Worm (Caenorhabditis elegans) whole organism, late embryonic: Measurements from ENCODE around the gene E02H4.7.

Experiments used
- C08G9.2 ChIP-seq: sonication (generic microtip); optimal IDR thresholded peaks from 2 replicates; lab custom pipeline; 2016; ENCODE audit warnings: mild to moderate bottlenecking, missing genetic modification characterization, moderate library complexity, missing compliant biosample characterization
- C38D4.7 ChIP-seq: fragments of 200-800 bp; sonication (Bioruptor generic); optimal IDR thresholded peaks from 2 replicates; lab custom pipeline; 2018; ENCODE audit warnings: mild to moderate bottlenecking, missing genetic modification characterization, moderate library complexity, missing compliant biosample characterization
- F13H6.1 ChIP-seq: sonication (generic microtip); optimal IDR thresholded peaks from 2 replicates; lab custom pipeline; 2016; ENCODE audit warnings: missing genetic modification characterization, missing compliant biosample characterization
- K02D7.2 ChIP-seq: sonication (generic microtip); optimal IDR thresholded peaks from 2 replicates; lab custom pipeline; 2017; ENCODE audit warnings: mild to moderate bottlenecking, missing genetic modification characterization, missing compliant biosample characterization
- Y22D7AL.16 ChIP-seq: sonication (generic microtip); optimal IDR thresholded peaks from 2 replicates; lab custom pipeline; 2016; ENCODE audit warnings: missing genetic modification characterization, missing compliant biosample characterization
- ceh-18 ChIP-seq: sonication (generic microtip); optimal IDR thresholded peaks from 2 replicates; lab custom pipeline; 2016; ENCODE audit warnings: missing genetic modification characterization, missing compliant biosample characterization
- ceh-2 ChIP-seq: sonication (generic microtip); optimal IDR thresholded peaks from 2 replicates; lab custom pipeline; 2016; ENCODE audit warnings: missing genotype, missing genetic modification characterization, missing compliant biosample characterization
- ceh-22 ChIP-seq: sonication (generic microtip); optimal IDR thresholded peaks from 2 replicates; lab custom pipeline; 2017; ENCODE audit warnings: missing biosample characterization, missing genetic modification characterization
- ceh-24 ChIP-seq: sonication (generic microtip); optimal IDR thresholded peaks from 2 replicates; lab custom pipeline; 2016; ENCODE audit warnings: mild to moderate bottlenecking, missing genetic modification characterization, missing compliant biosample characterization
- ceh-31 ChIP-seq: sonication (generic microtip); optimal IDR thresholded peaks from 2 replicates; lab custom pipeline; 2016; ENCODE audit warnings: missing genetic modification characterization, missing compliant biosample characterization
- ceh-34 ChIP-seq: sonication (generic microtip); optimal IDR thresholded peaks from 2 replicates; lab custom pipeline; 2016; ENCODE audit warnings: mild to moderate bottlenecking, missing genetic modification characterization, missing compliant biosample characterization
- ceh-48 ChIP-seq: sonication (generic microtip); optimal IDR thresholded peaks from 2 replicates; lab custom pipeline; 2016; ENCODE audit warnings: missing genetic modification characterization, inconsistent platforms, missing compliant biosample characterization
- ets-4 ChIP-seq: sonication (generic microtip); optimal IDR thresholded peaks from 2 replicates; lab custom pipeline; 2016; ENCODE audit warnings: missing genetic modification characterization, missing compliant biosample characterization
- eyg-1 ChIP-seq: sonication (generic microtip); optimal IDR thresholded peaks from 2 replicates; lab custom pipeline; 2016; ENCODE audit warnings: missing genotype, missing genetic modification characterization, missing compliant biosample characterization
- fax-1 ChIP-seq: sonication (generic microtip); optimal IDR thresholded peaks from 2 replicates; lab custom pipeline; 2016; ENCODE audit warnings: missing genotype, missing genetic modification characterization, missing compliant biosample characterization
- fkh-10 ChIP-seq: fragments of 150-350 bp; optimal IDR thresholded peaks from 2 replicates; lab custom pipeline; 2014; ENCODE audit warnings: missing biosample characterization, missing genetic modification reagents, missing genetic modification characterization
- fkh-6 ChIP-seq: sonication (generic microtip); optimal IDR thresholded peaks from 2 replicates; lab custom pipeline; 2016; ENCODE audit warnings: missing genetic modification characterization, missing compliant biosample characterization
- hlh-6 ChIP-seq: sonication (generic microtip); optimal IDR thresholded peaks from 2 replicates; lab custom pipeline; 2016; ENCODE audit warnings: missing genotype, missing genetic modification characterization, missing compliant biosample characterization
- lim-6 ChIP-seq: sonication (generic microtip); optimal IDR thresholded peaks from 2 replicates; lab custom pipeline; 2016; ENCODE audit warnings: missing genetic modification characterization, missing compliant biosample characterization
- madf-2 ChIP-seq: sonication (generic microtip); optimal IDR thresholded peaks from 2 replicates; lab custom pipeline; 2017; ENCODE audit warnings: missing genetic modification characterization, missing compliant biosample characterization
- mec-3 ChIP-seq: sonication (generic microtip); optimal IDR thresholded peaks from 2 replicates; lab custom pipeline; 2016; ENCODE audit warnings: borderline replicate concordance, missing genetic modification characterization, missing compliant biosample characterization
- nfya-1 ChIP-seq: sonication (generic microtip); optimal IDR thresholded peaks from 2 replicates; lab custom pipeline; 2017; ENCODE audit warnings: missing genetic modification characterization, mild to moderate bottlenecking, missing compliant biosample characterization, antibody characterized with exemption, moderate library complexity
- nhr-11 ChIP-seq: fragments of 150-350 bp; optimal IDR thresholded peaks from 2 replicates; lab custom pipeline; 2014; ENCODE audit warnings: missing biosample characterization, missing genetic modification characterization
- odd-2 ChIP-seq: sonication (generic microtip); optimal IDR thresholded peaks from 2 replicates; lab custom pipeline; 2017; ENCODE audit warnings: antibody characterized with exemption, mild to moderate bottlenecking, missing genetic modification characterization, missing compliant biosample characterization
- pag-3 ChIP-seq: sonication (generic microtip); optimal IDR thresholded peaks from 2 replicates; lab custom pipeline; 2016; ENCODE audit warnings: missing compliant biosample characterization, missing genetic modification characterization, borderline replicate concordance
- pat-9 ChIP-seq: fragments of 200-800 bp; sonication (Bioruptor generic); optimal IDR thresholded peaks from 2 replicates; lab custom pipeline; 2018; ENCODE audit warnings: mild to moderate bottlenecking, missing genetic modification characterization, moderate library complexity, missing compliant biosample characterization
- pax-1 ChIP-seq: fragments of 150-350 bp; optimal IDR thresholded peaks from 2 replicates; lab custom pipeline; 2014; ENCODE audit warnings: missing biosample characterization, missing genetic modification characterization
- pros-1 ChIP-seq: fragments of 150-350 bp; optimal IDR thresholded peaks from 2 replicates; lab custom pipeline; 2014; ENCODE audit warnings: missing biosample characterization, missing genetic modification reagents, missing genetic modification characterization
- rnt-1 ChIP-seq: sonication (generic microtip); optimal IDR thresholded peaks from 2 replicates; lab custom pipeline; 2016; ENCODE audit warnings: missing genetic modification characterization, missing compliant biosample characterization
- sox-2 ChIP-seq: fragments of 200-800 bp; sonication (Bioruptor generic); IDR thresholded peaks from 2 replicates; pipeline ENCODE4 v1.3.6; 2022; ENCODE audit warnings: missing genetic modification reagents, missing genetic modification characterization, missing compliant biosample characterization
- sox-4 ChIP-seq: sonication (generic microtip); optimal IDR thresholded peaks from 2 replicates; lab custom pipeline; 2017; ENCODE audit warnings: mild to moderate bottlenecking, missing genetic modification characterization, inconsistent platforms, missing compliant biosample characterization
- syd-9 ChIP-seq: sonication (generic microtip); optimal IDR thresholded peaks from 2 replicates; lab custom pipeline; 2016; ENCODE audit warnings: mild to moderate bottlenecking, missing genetic modification characterization, moderate library complexity, missing compliant biosample characterization
- tbx-2 ChIP-seq: sonication (generic microtip); optimal IDR thresholded peaks from 2 replicates; lab custom pipeline; 2016; ENCODE audit warnings: missing genetic modification characterization, missing compliant biosample characterization
- unc-3 ChIP-seq, 2 experiments: fragments of 200-800 bp in 1 of 2; sonication (Bioruptor generic) in 1 of 2; sonication (generic microtip) in 1 of 2; conservative IDR thresholded peaks in 1 of 2; optimal IDR thresholded peaks in 1 of 2; 2 replicates each; pipeline versions ENCODE4 v1.3.6 to Lab custom; 2016 to 2022; ENCODE audit warnings: missing compliant biosample characterization in 2 of 2, missing genetic modification characterization in 2 of 2, missing genetic modification reagents in 1 of 2
- unc-55 ChIP-seq: sonication (generic microtip); optimal IDR thresholded peaks from 2 replicates; lab custom pipeline; 2017; ENCODE audit warnings: missing biosample characterization, missing genetic modification reagents, missing genetic modification characterization
- zip-5 ChIP-seq: sonication (generic microtip); optimal IDR thresholded peaks from 2 replicates; lab custom pipeline; 2016; ENCODE audit warnings: missing genetic modification characterization, missing compliant biosample characterization
- ztf-16 ChIP-seq: sonication (generic microtip); optimal IDR thresholded peaks from 2 replicates; lab custom pipeline; 2017; ENCODE audit warnings: missing genetic modification characterization, missing compliant biosample characterization

E02H4.7 gene

ce11 chrX:14281526-14281925 lies 25.5 kb downstream of the E02H4.7 start, which contains the start of gene E02H4.2:
E02H4.2 (minus strand) TSS chrX:14281626.
- no peak for TF ChIP-seq lim-6 (tag; lab: Kevin White, UChicago)

DNA sequence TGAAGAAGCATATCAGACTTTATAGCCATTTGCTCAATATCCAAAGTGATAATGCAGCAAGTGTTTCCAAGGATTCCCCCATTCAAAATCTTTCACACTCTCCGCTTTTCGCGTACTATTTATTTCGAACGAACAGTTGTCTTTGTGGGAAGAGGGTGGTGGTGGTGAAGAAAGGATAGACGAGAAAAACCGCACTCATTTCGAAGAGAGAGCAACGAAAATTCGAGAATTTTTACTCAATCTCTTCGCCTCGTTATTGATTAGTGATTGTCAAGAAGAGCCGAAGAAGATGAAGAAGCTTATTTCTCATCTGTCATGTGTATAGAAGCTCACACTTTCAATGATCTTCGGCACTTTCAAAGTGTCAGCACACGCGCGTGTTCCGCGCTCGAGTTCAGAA lies 31.8 kb downstream of the E02H4.7 start:
- TF ChIP-seq zip-5 (tag; lab: Kevin White, UChicago) (no peak), lim-6 (tag; lab: Kevin White, UChicago) (no peak), tbx-2 (tag; lab: Kevin White, UChicago) (peak; percentile 6), ceh-48 (tag; lab: Kevin White, UChicago) (no peak), pros-1 (tag; lab: Kevin White, UChicago) (no peak), pag-3 (tag; lab: Kevin White, UChicago) (no peak), ztf-16 (tag; lab: Kevin White, UChicago) (no peak), ceh-2 (no peak), ceh-31 (tag; lab: Kevin White, UChicago) (no peak), rnt-1 (peak; percentile 98), odd-2 (tag; lab: Kevin White, UChicago) (no peak), sox-2 (GFP tag; lab: Robert Waterston, UW) (no peak), madf-2 (tag; lab: Kevin White, UChicago) (no peak), syd-9 (tag; lab: Kevin White, UChicago) (no peak), C08G9.2 (no peak), unc-3 (GFP tag; conservative IDR thresholded peaks at IDR 0.05; lab: Robert Waterston, UW) (no peak), unc-3 (tag; optimal IDR thresholded peaks at IDR 0.05; lab: Kevin White, UChicago) (no peak), hlh-6 (tag; lab: Kevin White, UChicago) (no peak), K02D7.2 (no peak), eyg-1 (tag; lab: Kevin White, UChicago) (no peak), ceh-24 (tag; lab: Kevin White, UChicago) (no peak), fax-1 (no peak), ceh-18 (tag; lab: Kevin White, UChicago) (peak; percentile 74), fkh-6 (tag; lab: Kevin White, UChicago) (no peak), nhr-11 (tag; lab: Kevin White, UChicago) (no peak), unc-55 (GFP tag; lab: Kevin White, UChicago) (peak; percentile 76)

DNA sequence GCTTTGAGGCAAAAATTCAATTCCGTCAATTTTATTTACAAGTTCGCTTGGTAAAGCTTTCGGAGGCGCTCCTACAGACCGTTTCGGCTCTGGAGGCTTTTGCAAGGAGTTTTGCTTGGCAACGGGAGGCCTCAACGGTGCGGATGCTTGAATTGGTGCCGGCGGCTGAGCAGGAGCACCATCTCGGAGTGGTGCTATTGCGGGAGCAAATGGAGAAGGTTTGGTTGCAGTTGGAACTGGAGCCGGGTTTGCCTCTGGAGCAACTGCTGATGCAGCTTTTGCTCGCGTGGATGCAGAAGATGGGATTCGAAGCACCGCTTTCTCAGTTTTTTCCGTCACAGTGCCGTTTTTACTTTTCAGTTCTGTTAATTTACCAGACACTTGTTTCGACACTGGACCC lies 33.9 kb downstream of the E02H4.7 start:
- TF ChIP-seq mec-3 (peak; percentile 44), pax-1 (no peak)

- TF ChIP-seq unc-55 (GFP tag; lab: Kevin White, UChicago) = peak; percentile 65
- peak; percentile 12 for TF ChIP-seq syd-9 (tag; lab: Kevin White, UChicago)
- no peak for TF ChIP-seq sox-2 (GFP tag; lab: Robert Waterston, UW)
- TF ChIP-seq K02D7.2 = no peak
- TF ChIP-seq ceh-48 (tag; lab: Kevin White, UChicago) = no peak
- no peak for TF ChIP-seq F13H6.1 (tag; lab: Kevin White, UChicago)
- TF ChIP-seq ceh-18 (tag; lab: Kevin White, UChicago) = peak; percentile 90
- TF ChIP-seq fkh-10 (GFP tag; lab: Kevin White, UChicago) = no peak
- TF ChIP-seq rnt-1 = peak; percentile 56
- TF ChIP-seq pat-9 = peak; percentile 20
- TF ChIP-seq sox-4 (tag; lab: Kevin White, UChicago) = no peak
- TF ChIP-seq lim-6 (tag; lab: Kevin White, UChicago) = no peak
- no peak for TF ChIP-seq C38D4.7
- no peak for TF ChIP-seq Y22D7AL.16 (tag; lab: Kevin White, UChicago)
- TF ChIP-seq ceh-34 (tag; lab: Kevin White, UChicago) = peak; percentile 44
- no peak for TF ChIP-seq ceh-22 (tag; lab: Kevin White, UChicago)
- no peak for TF ChIP-seq unc-3 (GFP tag; conservative IDR thresholded peaks at IDR 0.05; lab: Robert Waterston, UW)
- TF ChIP-seq unc-3 (tag; optimal IDR thresholded peaks at IDR 0.05; lab: Kevin White, UChicago) = no peak
- TF ChIP-seq nfya-1 (tag; lab: Kevin White, UChicago) = peak; percentile 12
- TF ChIP-seq ets-4 = no peak
- TF ChIP-seq tbx-2 (tag; lab: Kevin White, UChicago) = peak; percentile 30
These were observed 36.6 kb downstream of the E02H4.7 start for ce11 chrX:14292632-14293031.
